Worm (Caenorhabditis elegans): ENCODE measurements around the gene cec-5.

The cec-5 gene

DNA sequence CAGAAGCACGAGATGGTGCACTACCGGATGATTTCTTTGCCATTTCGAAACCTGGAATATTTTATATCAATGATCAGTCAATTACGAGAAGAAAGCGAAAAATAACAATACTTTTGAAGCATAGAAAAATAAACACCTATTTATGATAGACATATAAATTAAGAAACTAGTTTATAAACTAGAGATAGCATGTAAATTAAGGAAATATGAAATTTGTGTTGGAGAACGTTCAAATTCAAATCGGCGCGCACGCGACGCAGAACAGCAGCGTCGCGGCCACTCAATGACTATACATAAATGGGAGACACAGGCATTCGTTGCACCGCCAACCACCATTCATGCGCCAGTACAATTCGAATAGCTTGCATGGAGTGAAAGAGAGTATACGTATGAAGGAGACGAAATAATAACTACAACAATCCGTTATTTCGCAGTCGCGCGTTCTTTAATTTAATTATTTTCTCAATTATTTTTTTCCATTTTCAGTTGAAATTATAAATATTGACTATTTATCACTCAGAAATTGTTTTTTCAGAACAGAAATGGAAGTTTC, at the start of gene cec-5, which contains the start of gene nol-10:
Gene cec-5, minus strand, starts transcription at position 51 of the 553 bp plus-strand sequence.
Gene nol-10, plus strand, starts transcription at position 536 of the 553 bp plus-strand sequence.
- no peak for TF ChIP-seq hlh-17 (GFP tag; optimal IDR thresholded peaks at IDR 0.05; ENCODE audit: borderline replicate concordance)
- TF ChIP-seq lsy-2 (tag; optimal IDR thresholded peaks at IDR 0.05): peak; percentile 72 to 86
- peak; percentile 78 to 81 for TF ChIP-seq efl-1 (optimal IDR thresholded peaks at IDR 0.05)
- peak; percentile 75 to 96 for TF ChIP-seq efl-1 (GFP tag; optimal IDR thresholded peaks at IDR 0.05 in 1 of 2)
- no peak for TF ChIP-seq C34B4.2 (tag; optimal IDR thresholded peaks at IDR 0.05)
- TF ChIP-seq ceh-82 (tag; optimal IDR thresholded peaks at IDR 0.05): peak; percentile 12 to 66 (median 54)
- TF ChIP-seq unc-62 (GFP tag; optimal IDR thresholded peaks at IDR 0.05): no peak
- peak; percentile 79 for TF ChIP-seq C16A3.4 (tag; optimal IDR thresholded peaks at IDR 0.05)
- no peak for TF ChIP-seq nhr-76 (tag; optimal IDR thresholded peaks at IDR 0.05)
- TF ChIP-seq dpl-1 (GFP tag; optimal IDR thresholded peaks at IDR 0.05): peak; percentile 67 to 80 (median 74)
- TF ChIP-seq ama-1 (optimal IDR thresholded peaks at IDR 0.05): no peak
- peak; percentile 22 for TF ChIP-seq ztf-4 (tag; optimal IDR thresholded peaks at IDR 0.05)
- no peak for TF ChIP-seq sup-37 (GFP tag; optimal IDR thresholded peaks at IDR 0.05)
- no peak for TF ChIP-seq C04F5.9 (tag; optimal IDR thresholded peaks at IDR 0.05)
- no peak for TF ChIP-seq unc-98 (GFP tag; IDR thresholded peaks at IDR 0.05)
- TF ChIP-seq tlp-1 (tag; optimal IDR thresholded peaks at IDR 0.05): no peak
- TF ChIP-seq hpl-2 (GFP tag; optimal IDR thresholded peaks at IDR 0.05): no peak
- no peak for TF ChIP-seq ceh-63 (GFP tag; optimal IDR thresholded peaks at IDR 0.05)
- peak; percentile 71 for TF ChIP-seq fkh-8 (tag; optimal IDR thresholded peaks at IDR 0.05)
- peak; percentile 32 for TF ChIP-seq nhr-237 (tag; optimal IDR thresholded peaks at IDR 0.05)
- TF ChIP-seq ztf-11 (tag; optimal IDR thresholded peaks at IDR 0.05): peak in 1 of 2 experiments; percentile 29
- no peak for TF ChIP-seq jun-1 (tag; optimal IDR thresholded peaks at IDR 0.05)
- no peak for TF ChIP-seq nhr-12 (tag; optimal IDR thresholded peaks at IDR 0.05)
- no peak for TF ChIP-seq nhr-28 (tag; optimal IDR thresholded peaks at IDR 0.05)
- TF ChIP-seq lin-35 (GFP tag; optimal IDR thresholded peaks at IDR 0.05): peak; percentile 78 to 87
- peak; percentile 71 for TF ChIP-seq xbp-1 (tag; optimal IDR thresholded peaks at IDR 0.05)
- peak; percentile 58 for TF ChIP-seq egl-13 (tag; optimal IDR thresholded peaks at IDR 0.05)
- TF ChIP-seq elt-2 (tag; optimal IDR thresholded peaks at IDR 0.05): peak; percentile 48
- peak; percentile 75 for TF ChIP-seq swsn-7 (tag; optimal IDR thresholded peaks at IDR 0.05)
- TF ChIP-seq lin-15B (tag; optimal IDR thresholded peaks at IDR 0.05): peak; percentile 81
- no peak for TF ChIP-seq zip-4 (GFP tag; optimal IDR thresholded peaks at IDR 0.05)
- TF ChIP-seq mab-9 (GFP tag; IDR thresholded peaks at IDR 0.05): no peak
- no peak for TF ChIP-seq grh-1 (GFP tag; IDR thresholded peaks at IDR 0.05)
- peak; percentile 89 for TF ChIP-seq snu-23 (GFP tag; optimal IDR thresholded peaks at IDR 0.05)
- no peak for TF ChIP-seq lin-39 (tag; optimal IDR thresholded peaks at IDR 0.05)
- no peak for TF ChIP-seq aha-1 (tag; optimal IDR thresholded peaks at IDR 0.05)
- peak; percentile 47 for TF ChIP-seq F16B12.6 (tag; optimal IDR thresholded peaks at IDR 0.05)
- TF ChIP-seq tbx-2 (tag; optimal IDR thresholded peaks at IDR 0.05): peak; percentile 73
- peak; percentile 34 for TF ChIP-seq snpc-4 (tag; optimal IDR thresholded peaks at IDR 0.05)
- peak in 1 of 6 experiments; percentile 21 for TF ChIP-seq elt-3 (tag; optimal IDR thresholded peaks at IDR 0.05)
- peak in 1 of 2 experiments; percentile 68 for TF ChIP-seq mdl-1 (tag; optimal IDR thresholded peaks at IDR 0.05)
- peak; percentile 40 for TF ChIP-seq skn-1 (tag; optimal IDR thresholded peaks at IDR 0.05)
- peak; percentile 85 for TF ChIP-seq nhr-71 (tag; optimal IDR thresholded peaks at IDR 0.05)
- peak; percentile 38 for TF ChIP-seq zag-1 (tag; optimal IDR thresholded peaks at IDR 0.05)
- TF ChIP-seq dsc-1 (tag; optimal IDR thresholded peaks at IDR 0.05): peak; percentile 43
- no peak for TF ChIP-seq nhr-84 (tag; optimal IDR thresholded peaks at IDR 0.05)
- TF ChIP-seq ceh-90 (tag; optimal IDR thresholded peaks at IDR 0.05): no peak
- TF ChIP-seq unc-86 (tag; optimal IDR thresholded peaks at IDR 0.05): peak; percentile 57
- TF ChIP-seq fos-1 (tag; optimal IDR thresholded peaks at IDR 0.05): peak; percentile 53
- peak; percentile 55 for TF ChIP-seq nhr-90 (tag; optimal IDR thresholded peaks at IDR 0.05; ENCODE audit: poor library complexity)
- TF ChIP-seq nhr-47 (tag; optimal IDR thresholded peaks at IDR 0.05): peak; percentile 74
- TF ChIP-seq alr-1 (tag; optimal IDR thresholded peaks at IDR 0.05; ENCODE audit: borderline replicate concordance): no peak
- TF ChIP-seq nhr-85 (tag): no peak
